Fruit fly (Drosophila melanogaster) whole organism, embryonic: Measurements from ENCODE around the gene CG34034.
A peak's percentile ranks its signal among the peaks of the same experiment; 100 is the strongest.

Experiments
- Asciz ChIP-seq: fragments of 200-800 bp; sonication (Bioruptor generic); optimal IDR thresholded peaks from 2 replicates; lab custom pipeline; 2017; ENCODE audit warnings: missing biosample characterization, mild to moderate bottlenecking, missing genetic modification characterization, missing genetic modification reagents
- Bgb ChIP-seq: fragments of 200-800 bp; sonication (Bioruptor generic); IDR thresholded peaks from 2 replicates; pipeline ENCODE4 v1.3.6; 2022; ENCODE audit warnings: missing biosample characterization, missing genetic modification characterization; ENCODE audit not compliant: partially characterized antibody
- C15 ChIP-seq: fragments of 200-800 bp; sonication (Bioruptor generic); IDR thresholded peaks from 3 replicates; pipeline ENCODE4 v1.3.6; 2022; ENCODE audit warnings: missing biosample characterization, missing genetic modification characterization
- CG10366 ChIP-seq: fragments of 200-800 bp; sonication (Bioruptor generic); IDR thresholded peaks from 2 replicates; pipeline ENCODE4 v1.3.6; 2022; ENCODE audit warnings: missing biosample characterization, missing genetic modification characterization
- CG11456 ChIP-seq: fragments of 200-800 bp; sonication (Bioruptor generic); IDR thresholded peaks from 3 replicates; pipeline ENCODE4 v1.3.6; 2022; ENCODE audit warnings: missing biosample characterization, missing genetic modification characterization
- CG12236 ChIP-seq: fragments of 200-800 bp; sonication (Bioruptor generic); optimal IDR thresholded peaks from 2 replicates; lab custom pipeline; 2016; ENCODE audit warnings: missing biosample characterization, missing genetic modification characterization
- CG13775 ChIP-seq: fragments of 200-800 bp; sonication (Bioruptor generic); optimal IDR thresholded peaks from 3 replicates; lab custom pipeline; 2017; ENCODE audit warnings: missing biosample characterization, mild to moderate bottlenecking, missing genetic modification characterization
- CG14710 ChIP-seq: fragments of 200-800 bp; sonication (Bioruptor generic); optimal IDR thresholded peaks from 3 replicates; lab custom pipeline; 2019; ENCODE audit warnings: missing biosample characterization, mild to moderate bottlenecking, missing genetic modification characterization, moderate library complexity
- CG17802 ChIP-seq: fragments of 200-800 bp; sonication (Bioruptor generic); optimal IDR thresholded peaks from 2 replicates; lab custom pipeline; 2018; ENCODE audit warnings: missing biosample characterization, mild to moderate bottlenecking, missing genetic modification characterization, moderate library complexity
- CG32767 ChIP-seq: fragments of 200-800 bp; sonication (Bioruptor generic); IDR thresholded peaks from 2 replicates; pipeline ENCODE4 v1.3.6; 2022; ENCODE audit warnings: missing biosample characterization, missing genetic modification characterization
- CG3838 ChIP-seq: fragments of 200-800 bp; sonication (Bioruptor generic); optimal IDR thresholded peaks from 3 replicates; lab custom pipeline; 2016; ENCODE audit warnings: missing biosample characterization, missing genetic modification characterization
- CG4424 ChIP-seq: fragments of 200-800 bp; sonication (Bioruptor generic); optimal IDR thresholded peaks from 3 replicates; lab custom pipeline; 2016; ENCODE audit warnings: missing biosample characterization, missing genetic modification characterization
- CG4730 ChIP-seq: fragments of 200-800 bp; sonication (Bioruptor generic); IDR thresholded peaks from 2 replicates; pipeline ENCODE4 v1.3.6; 2022; ENCODE audit warnings: missing biosample characterization, missing genetic modification characterization
- CG5245 ChIP-seq: fragments of 200-800 bp; sonication (Bioruptor generic); optimal IDR thresholded peaks from 3 replicates; lab custom pipeline; 2016; ENCODE audit warnings: missing biosample characterization, missing genetic modification characterization
- CG7357 ChIP-seq: fragments of 200-800 bp; sonication (Bioruptor generic); IDR thresholded peaks from 3 replicates; pipeline ENCODE4 v1.3.6; 2022; ENCODE audit warnings: missing biosample characterization, missing genetic modification characterization
- CG7556 ChIP-seq: fragments of 200-800 bp; sonication (Bioruptor generic); optimal IDR thresholded peaks from 2 replicates; lab custom pipeline; 2017; ENCODE audit warnings: missing biosample characterization, mild to moderate bottlenecking, missing genetic modification characterization
- CG8478 ChIP-seq: fragments of >200 bp; optimal IDR thresholded peaks from 2 replicates; lab custom pipeline; 2018
- CG8765 ChIP-seq: fragments of 200-800 bp; sonication (Bioruptor generic); IDR thresholded peaks from 2 replicates; pipeline ENCODE4 v1.3.6; 2022; ENCODE audit warnings: missing biosample characterization, missing genetic modification characterization
- HLH54F ChIP-seq: fragments of 200-800 bp; sonication (Bioruptor generic); optimal IDR thresholded peaks from 3 replicates; lab custom pipeline; 2016; ENCODE audit warnings: missing biosample characterization, missing genetic modification characterization
- Hr3 ChIP-seq: fragments of 200-800 bp; sonication (Bioruptor generic); optimal IDR thresholded peaks from 3 replicates; lab custom pipeline; 2016; ENCODE audit warnings: missing biosample characterization, missing genetic modification characterization
- Kr ChIP-seq: fragments of 200-800 bp; sonication (Bioruptor generic); optimal IDR thresholded peaks from 2 replicates; lab custom pipeline; 2017; ENCODE audit warnings: missing biosample characterization, mild to moderate bottlenecking, missing genetic modification characterization
- MBD-R2 ChIP-seq: fragments of 200-800 bp; sonication (Bioruptor generic); IDR thresholded peaks from 2 replicates; pipeline ENCODE4 v1.3.6; 2022; ENCODE audit warnings: missing biosample characterization, missing genetic modification characterization
- MTF-1 ChIP-seq: fragments of 200-800 bp; sonication (Bioruptor generic); optimal IDR thresholded peaks from 2 replicates; lab custom pipeline; 2018; ENCODE audit warnings: missing biosample characterization, mild to moderate bottlenecking, missing genetic modification characterization, borderline replicate concordance
- Mad ChIP-seq: fragments of 200-800 bp; sonication (Bioruptor generic); optimal IDR thresholded peaks from 2 replicates; lab custom pipeline; 2016; ENCODE audit warnings: missing biosample characterization, missing genetic modification characterization
- Max ChIP-seq: fragments of 200-800 bp; sonication (Bioruptor generic); optimal IDR thresholded peaks from 2 replicates; lab custom pipeline; 2016; ENCODE audit warnings: missing biosample characterization, mild to moderate bottlenecking, missing genetic modification characterization
- Med ChIP-seq: fragments of 200-800 bp; sonication (Bioruptor generic); peaks from one replicate; lab custom pipeline; 2016; ENCODE audit warnings: missing biosample characterization, missing genetic modification characterization, mild to moderate bottlenecking, inconsistent platforms, moderate library complexity
- NfI ChIP-seq: fragments of 200-800 bp; sonication (Bioruptor generic); optimal IDR thresholded peaks from 3 replicates; lab custom pipeline; 2018; ENCODE audit warnings: missing biosample characterization, mild to moderate bottlenecking, missing genetic modification characterization, moderate library complexity
- Oaz ChIP-seq: fragments of 200-800 bp; sonication (Bioruptor generic); IDR thresholded peaks from 2 replicates; pipeline ENCODE4 v1.3.6; 2022; ENCODE audit warnings: missing biosample characterization, missing genetic modification characterization
- Usf ChIP-seq: fragments of 200-800 bp; sonication (Bioruptor generic); optimal IDR thresholded peaks from 2 replicates; lab custom pipeline; 2017; ENCODE audit warnings: missing genotype, missing biosample characterization, missing genetic modification characterization
- Xbp1 ChIP-seq: fragments of 200-800 bp; sonication (Bioruptor generic); optimal IDR thresholded peaks from 3 replicates; lab custom pipeline; 2016; ENCODE audit warnings: missing biosample characterization, mild to moderate bottlenecking, missing genetic modification characterization
- az2 ChIP-seq: fragments of 200-800 bp; sonication (Bioruptor generic); optimal IDR thresholded peaks from 3 replicates; lab custom pipeline; 2016; ENCODE audit warnings: missing biosample characterization, missing genetic modification characterization
- cato ChIP-seq: fragments of 200-800 bp; sonication (Bioruptor generic); optimal IDR thresholded peaks from 2 replicates; lab custom pipeline; 2016; ENCODE audit warnings: missing biosample characterization, missing genetic modification characterization, borderline replicate concordance
- cg ChIP-seq: fragments of 200-800 bp; sonication (Bioruptor generic); optimal IDR thresholded peaks from 3 replicates; lab custom pipeline; 2019; ENCODE audit warnings: missing biosample characterization, mild to moderate bottlenecking, missing genetic modification characterization, moderate library complexity
- corto ChIP-seq: fragments of 200-800 bp; sonication (Bioruptor generic); optimal IDR thresholded peaks from 2 replicates; lab custom pipeline; 2016; ENCODE audit warnings: missing biosample characterization, mild to moderate bottlenecking, missing genetic modification characterization, moderate library complexity
- crc ChIP-seq: fragments of 200-800 bp; sonication (Bioruptor generic); optimal IDR thresholded peaks from 2 replicates; lab custom pipeline; 2016; ENCODE audit warnings: missing biosample characterization, missing genetic modification characterization
- dm ChIP-seq: fragments of 200-800 bp; sonication (Bioruptor generic); optimal IDR thresholded peaks from 3 replicates; lab custom pipeline; 2016; ENCODE audit warnings: missing biosample characterization, missing genetic modification characterization
- dysf ChIP-seq: fragments of 200-800 bp; sonication (Bioruptor generic); IDR thresholded peaks from 3 replicates; pipeline ENCODE4 v1.3.6; 2022; ENCODE audit warnings: missing biosample characterization, missing genetic modification characterization
- esg ChIP-seq: fragments of 200-800 bp; sonication (Bioruptor generic); conservative IDR thresholded peaks from 2 replicates; pipeline ENCODE4 v1.3.6; 2022; ENCODE audit warnings: missing biosample characterization, missing genetic modification characterization
- gsb-n ChIP-seq: fragments of 200-800 bp; sonication (Bioruptor generic); optimal IDR thresholded peaks from 3 replicates; lab custom pipeline; 2018; ENCODE audit warnings: missing biosample characterization, mild to moderate bottlenecking, missing genetic modification characterization
- gt ChIP-seq: fragments of 200-800 bp; sonication (Bioruptor generic); IDR thresholded peaks from 2 replicates; pipeline ENCODE4 v1.3.6; 2022; ENCODE audit warnings: missing biosample characterization, missing genetic modification characterization
- inv ChIP-seq: fragments of 200-800 bp; sonication (Bioruptor generic); IDR thresholded peaks from 2 replicates; pipeline ENCODE4 v1.3.6; 2022; ENCODE audit warnings: missing biosample characterization, missing genetic modification characterization; ENCODE audit not compliant: partially characterized antibody
- nerfin-1 ChIP-seq: fragments of 200-800 bp; sonication (Bioruptor generic); optimal IDR thresholded peaks from 3 replicates; lab custom pipeline; 2019; ENCODE audit warnings: missing biosample characterization, mild to moderate bottlenecking, missing genetic modification characterization, moderate library complexity
- onecut ChIP-seq: fragments of 200-800 bp; sonication (Bioruptor generic); IDR thresholded peaks from 2 replicates; pipeline ENCODE4 v1.3.6; 2022; ENCODE audit warnings: missing biosample characterization, missing genetic modification characterization
- pita ChIP-seq: fragments of 200-800 bp; sonication (Bioruptor generic); optimal IDR thresholded peaks from 2 replicates; lab custom pipeline; 2017; ENCODE audit warnings: missing biosample characterization, mild to moderate bottlenecking, missing genetic modification characterization
- pros ChIP-seq: fragments of 200-800 bp; sonication (Bioruptor generic); optimal IDR thresholded peaks from 3 replicates; lab custom pipeline; 2019; ENCODE audit warnings: missing biosample characterization, mild to moderate bottlenecking, missing genetic modification characterization, moderate library complexity
- repo ChIP-seq: fragments of 200-800 bp; sonication (Bioruptor generic); optimal IDR thresholded peaks from 2 replicates; lab custom pipeline; 2016; ENCODE audit warnings: missing biosample characterization, missing genetic modification characterization
- run ChIP-seq: fragments of 200-800 bp; sonication (Bioruptor generic); optimal IDR thresholded peaks from 3 replicates; lab custom pipeline; 2018; ENCODE audit warnings: missing biosample characterization, mild to moderate bottlenecking, missing genetic modification characterization
- tna ChIP-seq: fragments of 200-800 bp; sonication (Bioruptor generic); IDR thresholded peaks from 2 replicates; pipeline ENCODE4 v1.3.6; 2022; ENCODE audit warnings: missing biosample characterization, missing genetic modification characterization; ENCODE audit not compliant: partially characterized antibody
- toy ChIP-seq: fragments of 200-800 bp; sonication (Bioruptor generic); IDR thresholded peaks from 2 replicates; pipeline ENCODE4 v1.3.6; 2022; ENCODE audit warnings: missing biosample characterization, missing genetic modification characterization
- unc-4 ChIP-seq: fragments of 200-800 bp; sonication (Bioruptor generic); IDR thresholded peaks from 2 replicates; pipeline ENCODE4 v1.3.6; 2022; ENCODE audit warnings: missing biosample characterization, missing genetic modification characterization; ENCODE audit not compliant: partially characterized antibody
- wor ChIP-seq: fragments of 200-800 bp; sonication (Bioruptor generic); IDR thresholded peaks from 2 replicates; pipeline ENCODE4 v1.3.6; 2022; ENCODE audit warnings: missing biosample characterization, missing genetic modification characterization

Gene CG34034

DNA sequence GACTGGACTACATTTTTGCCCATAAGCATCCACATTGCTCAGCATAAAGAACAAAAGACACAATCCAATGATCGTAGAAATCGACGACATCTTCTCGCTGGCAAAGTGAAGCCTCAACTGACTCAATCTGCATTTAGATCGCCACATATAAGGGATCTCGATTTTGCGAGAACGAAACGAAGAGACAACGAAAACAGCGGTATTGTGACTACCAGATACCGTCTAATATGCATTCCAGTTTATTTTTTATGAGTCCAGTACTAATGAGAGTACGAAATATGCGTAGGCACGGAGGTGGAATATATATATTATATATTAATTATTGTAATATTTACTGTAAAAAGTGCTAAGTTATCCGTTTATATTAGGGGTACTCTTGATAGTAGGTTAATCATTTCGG is at the start of gene CG34034:
Gene CG34034, minus strand, starts transcription at position 101 of the 400 bp plus-strand sequence.
- TF ChIP-seq CG3838 (GFP tag; lab: Kevin White, UChicago) = no peak
- TF ChIP-seq Kr (GFP tag; lab: Kevin White, UChicago) = no peak
- TF ChIP-seq run (tag; lab: Kevin White, UChicago) = no peak
- no peak for TF ChIP-seq Usf (GFP tag; lab: Kevin White, UChicago)
- no peak for TF ChIP-seq CG8478
- no peak for TF ChIP-seq CG32767 (GFP tag; lab: Robert Waterston, UW)
- TF ChIP-seq toy (GFP tag; lab: Robert Waterston, UW) = no peak
- no peak for TF ChIP-seq Asciz (GFP tag; lab: Kevin White, UChicago)
- TF ChIP-seq HLH54F (GFP tag; lab: Kevin White, UChicago) = no peak
- no peak for TF ChIP-seq CG14710 (tag; lab: Kevin White, UChicago)
- no peak for TF ChIP-seq Oaz (GFP tag; lab: Robert Waterston, UW)
- TF ChIP-seq CG12236 (GFP tag; lab: Kevin White, UChicago) = no peak
- TF ChIP-seq C15 (GFP tag; lab: Robert Waterston, UW) = no peak
- no peak for TF ChIP-seq nerfin-1
- no peak for TF ChIP-seq tna (GFP tag; lab: Robert Waterston, UW)
- TF ChIP-seq Xbp1 (GFP tag; lab: Kevin White, UChicago) = no peak
- TF ChIP-seq corto (GFP tag; lab: Kevin White, UChicago) = no peak

- peak; percentile 15; the same call in 1 of the 2 replicates for TF ChIP-seq Bgb
- TF ChIP-seq Med (GFP tag; lab: Kevin White, UChicago) = peak; percentile 61
- no peak for TF ChIP-seq pita
- no peak for TF ChIP-seq az2 (GFP tag; lab: Kevin White, UChicago)
- TF ChIP-seq CG11456 (GFP tag; lab: Robert Waterston, UW) = no peak
- no peak for TF ChIP-seq NfI (GFP tag; lab: Kevin White, UChicago)
- TF ChIP-seq CG13775 (GFP tag; lab: Kevin White, UChicago) = no peak
- no peak for TF ChIP-seq MTF-1 (GFP tag; lab: Kevin White, UChicago)
- no peak for TF ChIP-seq onecut (GFP tag; lab: Robert Waterston, UW)
- no peak for TF ChIP-seq CG7556 (GFP tag; lab: Kevin White, UChicago)
- no peak for TF ChIP-seq inv (GFP tag; lab: Robert Waterston, UW)
- TF ChIP-seq unc-4 (GFP tag; lab: Robert Waterston, UW) = no peak
- TF ChIP-seq cato (GFP tag; lab: Kevin White, UChicago) = no peak
- no peak for TF ChIP-seq Max (GFP tag; lab: Kevin White, UChicago)
- TF ChIP-seq CG8765 (GFP tag; lab: Robert Waterston, UW) = no peak
- TF ChIP-seq MBD-R2 (GFP tag; lab: Robert Waterston, UW) = no peak
- TF ChIP-seq wor (GFP tag; lab: Robert Waterston, UW) = no peak
- TF ChIP-seq gt (GFP tag; lab: Robert Waterston, UW) = no peak
- no peak for TF ChIP-seq esg (GFP tag; lab: Robert Waterston, UW)
- TF ChIP-seq CG10366 (GFP tag; lab: Robert Waterston, UW) = no peak
- TF ChIP-seq pros (GFP tag; lab: Kevin White, UChicago) = no peak
- TF ChIP-seq crc (GFP tag; lab: Kevin White, UChicago) = no peak
- no peak for TF ChIP-seq CG7357 (GFP tag; lab: Robert Waterston, UW)
- TF ChIP-seq dysf = no peak
- no peak for TF ChIP-seq Hr3
- TF ChIP-seq CG5245 (GFP tag; lab: Kevin White, UChicago) = no peak
- TF ChIP-seq cg (GFP tag; lab: Kevin White, UChicago) = peak; percentile 16
- TF ChIP-seq CG4730 (GFP tag; lab: Robert Waterston, UW) = no peak
- no peak for TF ChIP-seq CG4424 (GFP tag; lab: Kevin White, UChicago)
- TF ChIP-seq Mad = no peak
- no peak for TF ChIP-seq dm (GFP tag; lab: Kevin White, UChicago)
- no peak for TF ChIP-seq repo (GFP tag; lab: Kevin White, UChicago)
- TF ChIP-seq CG17802 (tag; lab: Kevin White, UChicago) = no peak
- peak; percentile 5 for TF ChIP-seq gsb-n (tag; lab: Kevin White, UChicago)
These were observed 43.5 kb upstream of the CG34034 start, which contains the start of gene tsl for dm6 chr3R:21782295-21782922. Gene tsl, minus strand, starts transcription at chr3R:21782536.
